Fruit fly (Drosophila melanogaster) whole organism, embryonic: ENCODE data around the gene fiz.

Experiments
- Ada2b ChIP-seq: fragments of 200-800 bp; sonication (Bioruptor generic); IDR thresholded peaks from 2 replicates; pipeline ENCODE4 v1.3.6; 2022; ENCODE audit warnings: missing biosample characterization, missing genetic modification characterization
- Asciz ChIP-seq: fragments of 200-800 bp; sonication (Bioruptor generic); optimal IDR thresholded peaks from 2 replicates; lab custom pipeline; 2017; ENCODE audit warnings: missing biosample characterization, mild to moderate bottlenecking, missing genetic modification characterization, missing genetic modification reagents
- Bdp1 ChIP-seq: fragments of 200-800 bp; sonication (Bioruptor generic); optimal IDR thresholded peaks from 3 replicates; lab custom pipeline; 2016; ENCODE audit warnings: missing biosample characterization, missing genetic modification characterization
- CG1024 ChIP-seq: fragments of 200-800 bp; sonication (Bioruptor generic); IDR thresholded peaks from 2 replicates; pipeline ENCODE4 v1.3.6; 2022; ENCODE audit warnings: missing biosample characterization, missing genetic modification characterization
- CG11085 ChIP-seq: fragments of 200-800 bp; sonication (Bioruptor generic); IDR thresholded peaks from 2 replicates; pipeline ENCODE4 v1.3.6; 2022; ENCODE audit warnings: missing biosample characterization, missing genetic modification characterization
- CG11456 ChIP-seq: fragments of 200-800 bp; sonication (Bioruptor generic); IDR thresholded peaks from 3 replicates; pipeline ENCODE4 v1.3.6; 2022; ENCODE audit warnings: missing biosample characterization, missing genetic modification characterization
- CG12299 ChIP-seq: fragments of 200-800 bp; sonication (Bioruptor generic); optimal IDR thresholded peaks from 2 replicates; lab custom pipeline; 2018; ENCODE audit warnings: missing biosample characterization, mild to moderate bottlenecking, missing genetic modification characterization
- CG13296 ChIP-seq: fragments of 200-800 bp; sonication (Bioruptor generic); optimal IDR thresholded peaks from 3 replicates; lab custom pipeline; 2018; ENCODE audit warnings: missing biosample characterization, mild to moderate bottlenecking, missing genetic modification characterization
- CG1603 ChIP-seq: fragments of 200-800 bp; sonication (Bioruptor generic); optimal IDR thresholded peaks from 2 replicates; lab custom pipeline; 2019; ENCODE audit warnings: missing biosample characterization, mild to moderate bottlenecking, missing genetic modification characterization, moderate library complexity
- CG17359 ChIP-seq: fragments of 200-800 bp; sonication (Bioruptor generic); optimal IDR thresholded peaks from 3 replicates; lab custom pipeline; 2018; ENCODE audit warnings: missing biosample characterization, mild to moderate bottlenecking, missing genetic modification characterization, moderate library complexity
- CG17361 ChIP-seq: fragments of 200-800 bp; sonication (Bioruptor generic); IDR thresholded peaks from 3 replicates; pipeline ENCODE4 v1.3.6; 2022; ENCODE audit warnings: missing biosample characterization, missing genetic modification characterization
- CG17912 ChIP-seq: fragments of 200-800 bp; sonication (Bioruptor generic); optimal IDR thresholded peaks from 2 replicates; lab custom pipeline; 2018; ENCODE audit warnings: missing biosample characterization, mild to moderate bottlenecking, missing genetic modification characterization
- CG1832 ChIP-seq: fragments of 200-800 bp; sonication (Bioruptor generic); optimal IDR thresholded peaks from 2 replicates; lab custom pipeline; 2017; ENCODE audit warnings: missing biosample characterization, mild to moderate bottlenecking, missing genetic modification characterization, inconsistent platforms
- CG18619 ChIP-seq: fragments of 200-800 bp; sonication (Bioruptor generic); optimal IDR thresholded peaks from 3 replicates; lab custom pipeline; 2017; ENCODE audit warnings: missing biosample characterization, mild to moderate bottlenecking, missing genetic modification characterization
- CG2678 ChIP-seq: fragments of 200-800 bp; sonication (Bioruptor generic); optimal IDR thresholded peaks from 3 replicates; lab custom pipeline; 2019; ENCODE audit warnings: missing biosample characterization, mild to moderate bottlenecking, missing genetic modification characterization, moderate library complexity
- CG30020 ChIP-seq: fragments of 200-800 bp; optimal IDR thresholded peaks from 2 replicates; lab custom pipeline; 2019; ENCODE audit warnings: missing biosample characterization, mild to moderate bottlenecking, missing genetic modification characterization, moderate library complexity
- CG30403 ChIP-seq: fragments of 200-800 bp; sonication (Bioruptor generic); optimal IDR thresholded peaks from 3 replicates; lab custom pipeline; 2016; ENCODE audit warnings: missing biosample characterization, missing genetic modification characterization
- CG4360 ChIP-seq: fragments of 200-800 bp; sonication (Bioruptor generic); IDR thresholded peaks from 2 replicates; pipeline ENCODE4 v1.3.6; 2022; ENCODE audit warnings: missing biosample characterization, missing genetic modification characterization
- CG4854 ChIP-seq: fragments of 200-800 bp; sonication (Bioruptor generic); optimal IDR thresholded peaks from 2 replicates; lab custom pipeline; 2016; ENCODE audit warnings: missing biosample characterization, missing genetic modification characterization, inconsistent platforms
- CG7372 ChIP-seq: fragments of 200-800 bp; sonication (Bioruptor generic); IDR thresholded peaks from 2 replicates; pipeline ENCODE4 v1.3.6; 2022; ENCODE audit warnings: missing biosample characterization, missing genetic modification characterization
- CG8290 ChIP-seq, 3 experiments: fragments of 200-800 bp; sonication (Bioruptor generic); optimal IDR thresholded peaks; 2 replicates each; lab custom pipeline; 2016 to 2019; ENCODE audit warnings: missing biosample characterization in 3 of 3, missing genetic modification characterization in 3 of 3, mild to moderate bottlenecking in 2 of 3, moderate library complexity in 1 of 3
- CG8478 ChIP-seq: fragments of >200 bp; optimal IDR thresholded peaks from 2 replicates; lab custom pipeline; 2018
- CkIIα-i1 ChIP-seq: fragments of 200-800 bp; sonication (Bioruptor generic); IDR thresholded peaks from 2 replicates; pipeline ENCODE4 v1.3.6; 2022; ENCODE audit warnings: missing biosample characterization, missing genetic modification characterization
- HLH3B ChIP-seq: fragments of 200-800 bp; sonication (Bioruptor generic); IDR thresholded peaks from 2 replicates; pipeline ENCODE4 v1.3.6; 2022; ENCODE audit warnings: missing biosample characterization, missing genetic modification characterization
- Hey ChIP-seq: fragments of 200-800 bp; sonication (Bioruptor generic); optimal IDR thresholded peaks from 3 replicates; lab custom pipeline; 2018; ENCODE audit warnings: missing biosample characterization, mild to moderate bottlenecking, missing genetic modification characterization
- HmgD ChIP-seq: fragments of 200-800 bp; sonication (Bioruptor generic); optimal IDR thresholded peaks from 3 replicates; lab custom pipeline; 2016; ENCODE audit warnings: missing biosample characterization, missing genetic modification characterization
- Med ChIP-seq: fragments of 200-800 bp; sonication (Bioruptor generic); peaks from one replicate; lab custom pipeline; 2016; ENCODE audit warnings: missing biosample characterization, missing genetic modification characterization, mild to moderate bottlenecking, inconsistent platforms, moderate library complexity
- NFAT ChIP-seq: fragments of 200-800 bp; sonication (Bioruptor generic); IDR thresholded peaks from 2 replicates; pipeline ENCODE4 v1.3.6; 2022; ENCODE audit warnings: missing biosample characterization, missing genetic modification characterization
- Nf-YB ChIP-seq: fragments of 200-800 bp; sonication (Bioruptor generic); optimal IDR thresholded peaks from 3 replicates; lab custom pipeline; 2019; ENCODE audit warnings: missing biosample characterization, mild to moderate bottlenecking, missing genetic modification characterization, moderate library complexity
- Spps ChIP-seq: fragments of 200-800 bp; sonication (Bioruptor generic); optimal IDR thresholded peaks from 2 replicates; lab custom pipeline; 2018; ENCODE audit warnings: missing biosample characterization, mild to moderate bottlenecking, missing genetic modification characterization
- Xbp1 ChIP-seq: fragments of 200-800 bp; sonication (Bioruptor generic); optimal IDR thresholded peaks from 3 replicates; lab custom pipeline; 2016; ENCODE audit warnings: missing biosample characterization, mild to moderate bottlenecking, missing genetic modification characterization
- bbx ChIP-seq: fragments of 200-800 bp; sonication (Bioruptor generic); IDR thresholded peaks from 2 replicates; pipeline ENCODE4 v1.3.6; 2022; ENCODE audit warnings: missing biosample characterization, missing genetic modification characterization; ENCODE audit not compliant: partially characterized antibody
- cad ChIP-seq: fragments of >200 bp; optimal IDR thresholded peaks from 2 replicates; lab custom pipeline; 2017; ENCODE audit warnings: missing biosample characterization, missing genetic modification characterization
- danr ChIP-seq: fragments of 200-800 bp; sonication (Bioruptor generic); IDR thresholded peaks from 2 replicates; pipeline ENCODE4 v1.3.6; 2022; ENCODE audit warnings: missing biosample characterization, missing genetic modification characterization
- fd102C ChIP-seq: fragments of 200-800 bp; sonication (Bioruptor generic); optimal IDR thresholded peaks from 2 replicates; lab custom pipeline; 2018; ENCODE audit warnings: missing biosample characterization, mild to moderate bottlenecking, missing genetic modification characterization, moderate library complexity
- fd3F ChIP-seq: fragments of 200-800 bp; sonication (Bioruptor generic); optimal IDR thresholded peaks from 2 replicates; lab custom pipeline; 2018; ENCODE audit warnings: missing biosample characterization, mild to moderate bottlenecking, missing genetic modification characterization, moderate library complexity
- fd64A ChIP-seq: fragments of 200-800 bp; sonication (Bioruptor generic); optimal IDR thresholded peaks from 3 replicates; lab custom pipeline; 2018; ENCODE audit warnings: missing biosample characterization, mild to moderate bottlenecking, missing genetic modification characterization
- fu2 ChIP-seq: fragments of 200-800 bp; sonication (Bioruptor generic); optimal IDR thresholded peaks from 2 replicates; lab custom pipeline; 2016; ENCODE audit warnings: missing biosample characterization, missing genetic modification characterization
- kay ChIP-seq: fragments of 200-800 bp; sonication (Bioruptor generic); optimal IDR thresholded peaks from 2 replicates; lab custom pipeline; 2016; ENCODE audit warnings: missing biosample characterization, missing genetic modification characterization
- lov ChIP-seq, 2 experiments: fragments of 200-800 bp in 1 of 2; fragments of >200 bp in 1 of 2; sonication (Bioruptor generic) in 1 of 2; IDR thresholded peaks in 1 of 2; optimal IDR thresholded peaks in 1 of 2; 2 replicates in 1 of 2; 3 replicates in 1 of 2; pipeline versions ENCODE4 v1.3.6 to Lab custom; 2017 to 2022; ENCODE audit warnings: missing biosample characterization in 1 of 2, missing genetic modification characterization in 1 of 2
- nau ChIP-seq: fragments of 200-800 bp; sonication (Bioruptor generic); optimal IDR thresholded peaks from 3 replicates; lab custom pipeline; 2017; ENCODE audit warnings: missing biosample characterization, mild to moderate bottlenecking, missing genetic modification characterization, missing genetic modification reagents
- nerfin-2 ChIP-seq: fragments of 200-800 bp; sonication (Bioruptor generic); IDR thresholded peaks from 2 replicates; pipeline ENCODE4 v1.3.6; 2022; ENCODE audit warnings: missing biosample characterization, missing genetic modification characterization; ENCODE audit not compliant: partially characterized antibody
- pita ChIP-seq: fragments of 200-800 bp; sonication (Bioruptor generic); optimal IDR thresholded peaks from 2 replicates; lab custom pipeline; 2017; ENCODE audit warnings: missing biosample characterization, mild to moderate bottlenecking, missing genetic modification characterization
- pnt ChIP-seq: fragments of 200-800 bp; sonication (Bioruptor generic); optimal IDR thresholded peaks from 3 replicates; lab custom pipeline; 2016; ENCODE audit warnings: missing biosample characterization, missing genetic modification characterization
- pzg ChIP-seq: fragments of 200-800 bp; sonication (Bioruptor generic); optimal IDR thresholded peaks from 3 replicates; lab custom pipeline; 2018; ENCODE audit warnings: missing biosample characterization, mild to moderate bottlenecking, missing genetic modification characterization, moderate library complexity
- tna ChIP-seq: fragments of 200-800 bp; sonication (Bioruptor generic); IDR thresholded peaks from 2 replicates; pipeline ENCODE4 v1.3.6; 2022; ENCODE audit warnings: missing biosample characterization, missing genetic modification characterization; ENCODE audit not compliant: partially characterized antibody
- unpg ChIP-seq: fragments of 200-800 bp; sonication (Bioruptor generic); optimal IDR thresholded peaks from 3 replicates; lab custom pipeline; 2018; ENCODE audit warnings: missing biosample characterization, mild to moderate bottlenecking, missing genetic modification characterization, moderate library complexity
- wek ChIP-seq: fragments of 200-800 bp; sonication (Bioruptor generic); optimal IDR thresholded peaks from 3 replicates; lab custom pipeline; 2018; ENCODE audit warnings: missing biosample characterization, mild to moderate bottlenecking, missing genetic modification characterization, moderate library complexity
- z ChIP-seq: fragments of 200-800 bp; sonication (Bioruptor generic); IDR thresholded peaks from 3 replicates; pipeline ENCODE4 v1.3.6; 2022; ENCODE audit warnings: missing biosample characterization, missing genetic modification characterization

Gene fiz

DNA sequence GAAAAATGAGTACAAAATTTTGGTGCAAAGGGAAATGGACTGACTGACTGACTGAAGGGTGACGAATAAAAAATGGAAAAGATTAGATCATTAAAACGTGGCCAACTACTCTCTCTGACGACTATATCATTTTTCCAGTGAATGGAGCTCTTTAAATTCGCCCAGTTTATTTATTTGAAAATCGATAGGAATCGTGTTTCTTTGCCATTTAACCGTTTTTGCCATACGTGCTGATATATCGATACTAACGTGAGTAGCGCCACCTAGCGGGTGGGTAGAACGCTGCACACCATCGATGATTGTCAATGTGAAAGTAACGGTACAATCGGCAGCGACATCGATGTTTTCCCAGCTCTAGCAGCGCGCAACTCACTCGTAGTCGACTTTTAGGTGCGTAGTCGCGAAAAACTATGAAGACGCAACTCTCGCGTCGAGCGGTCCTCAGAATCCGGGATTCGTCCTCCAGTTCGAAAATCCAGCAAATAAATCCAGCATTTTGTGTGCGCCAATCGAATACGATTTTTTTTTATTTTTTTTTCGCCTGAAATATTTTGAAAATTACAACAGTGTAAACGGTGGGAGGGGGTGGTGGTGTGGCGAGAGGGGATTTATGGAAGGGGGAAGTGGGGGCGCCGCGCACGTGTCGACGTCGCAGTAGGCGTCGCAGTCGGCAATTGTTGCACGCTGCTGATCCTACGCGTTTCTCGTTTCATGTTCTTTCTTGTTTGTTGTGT lies 45.7 kb upstream of the fiz start, which contains the start of the genes CG9030 and eag (continued):
- TF ChIP-seq CG17359 (tag; lab: Kevin White, UChicago), result no peak
- TF ChIP-seq CG17912 (GFP tag; lab: Kevin White, UChicago), result no peak
- TF ChIP-seq CG17361 (GFP tag; lab: Robert Waterston, UW), result no peak
- TF ChIP-seq Asciz (GFP tag; lab: Kevin White, UChicago), result no peak
- TF ChIP-seq CG18619 (GFP tag; lab: Kevin White, UChicago), result no peak
- no peak for TF ChIP-seq CG30020 (tag; lab: Kevin White, UChicago)
- TF ChIP-seq nau (GFP tag; lab: Kevin White, UChicago), result no peak
- peak; percentile 62 for TF ChIP-seq Hey
- TF ChIP-seq CG30403 (GFP tag; lab: Kevin White, UChicago), result peak; percentile 6
- no peak for TF ChIP-seq HLH3B
- peak; percentile 59; the same call in 2 of the 3 replicates for TF ChIP-seq CG11456
- TF ChIP-seq CG1832 (GFP tag; lab: Kevin White, UChicago), result no peak
- peak; percentile 88 for TF ChIP-seq Med (GFP tag; lab: Kevin White, UChicago)
- no peak for TF ChIP-seq unpg (GFP tag; lab: Kevin White, UChicago)
- TF ChIP-seq danr (GFP tag; lab: Robert Waterston, UW), result no peak
- no peak for TF ChIP-seq z (GFP tag; lab: Robert Waterston, UW)
- no peak for TF ChIP-seq fd64A (GFP tag; lab: Kevin White, UChicago)
- no peak for TF ChIP-seq fd102C (GFP tag; lab: Kevin White, UChicago)
- no peak for TF ChIP-seq pnt
- no peak for TF ChIP-seq lov (optimal IDR thresholded peaks at IDR 0.05; lab: Kevin White, UChicago)
- no peak for TF ChIP-seq lov (GFP tag; IDR thresholded peaks at IDR 0.05; lab: Robert Waterston, UW)
- TF ChIP-seq HmgD (GFP tag; lab: Kevin White, UChicago), result peak; percentile 12
- TF ChIP-seq CG2678, result no peak
- TF ChIP-seq CkIIα-i1 (GFP tag; lab: Robert Waterston, UW), result no peak
- no peak for TF ChIP-seq Ada2b (GFP tag; lab: Robert Waterston, UW)
- TF ChIP-seq CG4854, result no peak
- no peak for TF ChIP-seq CG11085 (GFP tag; lab: Robert Waterston, UW)
- no peak for TF ChIP-seq CG1024 (GFP tag; lab: Robert Waterston, UW)
- TF ChIP-seq Xbp1 (GFP tag; lab: Kevin White, UChicago), result peak; percentile 24
- no peak for TF ChIP-seq pita (GFP tag; lab: Kevin White, UChicago)
- no peak for TF ChIP-seq wek
- no peak for TF ChIP-seq Bdp1 (GFP tag; lab: Kevin White, UChicago)
- no peak for TF ChIP-seq CG8478 (lab: Kevin White, UChicago)
- no peak for TF ChIP-seq NFAT
- no peak for TF ChIP-seq CG12299 (tag; lab: Kevin White, UChicago)
- TF ChIP-seq CG1603 (tag; lab: Kevin White, UChicago), result peak; percentile 65
- no peak for TF ChIP-seq Nf-YB (GFP tag; lab: Kevin White, UChicago)
- TF ChIP-seq bbx, result peak; percentile 88
- no peak for TF ChIP-seq kay (GFP tag; lab: Kevin White, UChicago)
- TF ChIP-seq CG13296 (GFP tag; lab: Kevin White, UChicago), result no peak
- no peak for TF ChIP-seq CG7372
- peak; percentile 85 for TF ChIP-seq pzg (GFP tag; lab: Kevin White, UChicago)
- TF ChIP-seq Spps (tag; lab: Kevin White, UChicago), result no peak
- no peak for TF ChIP-seq CG4360 (GFP tag; lab: Robert Waterston, UW)
- TF ChIP-seq fu2, result no peak
- TF ChIP-seq fd3F (GFP tag; lab: Kevin White, UChicago), result no peak
- TF ChIP-seq tna, result peak; percentile 87
- peak; percentile 99 for TF ChIP-seq CG8290 (GFP tag; optimal IDR thresholded peaks at IDR 0.05; lab: Kevin White, UChicago)
- peak; percentile 94 to 100 for TF ChIP-seq CG8290 (tag; optimal IDR thresholded peaks at IDR 0.05; lab: Kevin White, UChicago)
- no peak for TF ChIP-seq cad (GFP tag; lab: Kevin White, UChicago)
- TF ChIP-seq nerfin-2 (GFP tag; lab: Robert Waterston, UW), result peak; percentile 78
